Fruit fly (Drosophila melanogaster): ENCODE results near the gene CG5515.

dm6 chr3R:24141013-24141592, 47.6 kb downstream of the CG5515 start, which contains the start of gene Kal1:
- peak; percentile 98 for TF ChIP-seq CG17806 (tag; optimal IDR thresholded peaks at IDR 0.05)
- TF ChIP-seq CG12605 (GFP tag; IDR thresholded peaks at IDR 0.05), result peak; percentile 98
- peak; percentile 97 for TF ChIP-seq Pif1B (GFP tag; optimal IDR thresholded peaks at IDR 0.05)
- TF ChIP-seq D1 (tag; optimal IDR thresholded peaks at IDR 0.05), result peak; percentile 92
- TF ChIP-seq CG4496 (GFP tag; IDR thresholded peaks at IDR 0.05), result peak; percentile 97
- TF ChIP-seq CG13204 (GFP tag; optimal IDR thresholded peaks at IDR 0.05), result peak; percentile 98
